Fruit fly (Drosophila melanogaster) ovary, adult (tissue): ENCODE measurements around the gene Cyp4ac1.

ENCODE experiments used
- CG17801 ChIP-seq: fragments of 200-800 bp; optimal IDR thresholded peaks from 2 replicates; lab custom pipeline; 2019; ENCODE audit warnings: missing biosample characterization, mild to moderate bottlenecking, missing genetic modification characterization, moderate library complexity; ENCODE audit not compliant: partially characterized antibody

The Cyp4ac1 gene

dm6 chr2L:5263343-5264051, at the start of gene Cyp4ac1:
Cyp4ac1 (plus strand) TSS chr2L:5264001.
- TF ChIP-seq CG17801, result no peak

- no peak for TF ChIP-seq CG17801
These were observed 48.8 kb upstream of the Cyp4ac1 start, which contains the start of gene CG7742 for dm6 chr2L:5214981-5215380. CG7742 (minus strand) TSS chr2L:5215081.

- no peak for TF ChIP-seq CG17801
These were observed 47.4 kb upstream of the Cyp4ac1 start, which contains the start of the genes CG14034 and TpnC25D for dm6 chr2L:5216442-5216841. CG14034 (minus strand) TSS chr2L:5216542. TpnC25D (plus strand) TSS chr2L:5216701.

DNA sequence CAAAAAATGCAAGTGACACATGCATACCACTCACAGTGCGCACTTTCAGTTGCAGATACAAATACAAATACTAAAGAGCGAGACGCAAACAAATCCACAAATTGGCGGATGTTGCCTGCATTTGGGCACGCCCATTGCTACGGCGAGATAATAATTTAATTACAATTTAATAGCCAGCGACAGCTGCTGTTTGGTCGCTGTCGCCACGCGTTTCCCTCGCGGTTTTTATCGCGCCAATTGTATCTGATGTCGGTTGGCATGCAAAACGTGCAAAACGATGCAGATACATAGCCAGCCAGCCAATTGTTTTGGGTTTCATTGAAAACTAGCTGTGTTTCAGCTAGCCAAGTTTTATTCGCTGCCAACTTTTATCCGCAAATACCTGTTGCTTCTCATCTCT, 40.5 kb upstream of the Cyp4ac1 start:
- no peak for TF ChIP-seq CG17801

- TF ChIP-seq CG17801, result no peak
These were observed 39.0 kb upstream of the Cyp4ac1 start for dm6 chr2L:5224724-5225319.

- no peak for TF ChIP-seq CG17801
These were observed 38.1 kb upstream of the Cyp4ac1 start for dm6 chr2L:5225547-5226213.

DNA sequence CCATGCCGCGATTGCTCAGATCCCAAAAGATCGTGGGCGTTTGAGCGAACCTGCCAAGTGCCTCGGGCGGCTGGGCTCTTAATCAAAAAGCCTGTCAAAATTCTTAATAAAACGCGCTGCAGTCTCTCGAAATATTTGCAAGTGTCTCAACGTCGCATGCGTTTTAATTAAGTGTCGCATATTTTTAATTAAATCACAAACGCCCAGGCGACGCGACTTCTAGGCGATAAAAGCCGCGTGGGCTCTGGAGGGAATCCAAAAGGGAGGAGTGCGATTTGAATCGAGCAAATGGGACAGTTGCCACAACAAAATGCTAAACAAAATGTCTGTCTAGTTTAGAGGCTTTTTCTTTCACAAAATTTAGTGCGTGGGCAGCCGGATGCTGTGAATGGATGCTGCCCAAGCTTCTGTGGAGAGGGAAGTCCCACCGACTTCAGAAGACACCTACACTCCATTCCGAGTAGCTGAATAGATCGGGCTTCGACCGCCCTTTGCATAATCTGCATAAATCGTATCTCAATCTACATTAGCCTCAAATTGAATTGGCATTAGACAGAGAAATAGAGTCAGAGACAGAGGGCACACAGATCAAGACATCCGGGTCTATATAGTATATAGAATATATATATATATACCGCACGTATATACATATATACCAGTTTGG, 36.8 kb upstream of the Cyp4ac1 start:
- no peak for TF ChIP-seq CG17801

- no peak for TF ChIP-seq CG17801
These were observed 35.2 kb upstream of the Cyp4ac1 start for dm6 chr2L:5228581-5229077.

DNA sequence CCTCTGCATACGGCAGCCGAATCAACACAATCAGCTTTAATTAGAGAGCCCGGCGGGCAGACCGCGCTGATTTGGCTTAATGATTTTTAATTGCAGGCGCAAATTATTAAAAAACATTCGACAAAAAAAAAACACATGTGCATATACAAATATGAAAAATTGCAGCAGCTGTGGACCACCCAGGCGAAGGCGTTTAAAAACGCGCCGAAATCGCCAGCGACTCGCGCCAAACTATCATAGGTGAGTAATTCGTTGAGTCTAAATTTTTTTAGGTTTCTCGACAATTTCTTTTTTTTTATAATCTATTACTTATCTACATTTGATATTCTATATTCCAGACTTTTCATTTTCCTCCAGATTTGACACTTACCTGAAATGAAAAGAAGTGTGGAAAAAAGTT, 34.6 kb upstream of the Cyp4ac1 start:
- TF ChIP-seq CG17801, result no peak

- TF ChIP-seq CG17801, result no peak
These were observed 34.0 kb upstream of the Cyp4ac1 start for dm6 chr2L:5229735-5230347.

- TF ChIP-seq CG17801, result no peak
These were observed 33.0 kb upstream of the Cyp4ac1 start for dm6 chr2L:5230772-5231171.

DNA sequence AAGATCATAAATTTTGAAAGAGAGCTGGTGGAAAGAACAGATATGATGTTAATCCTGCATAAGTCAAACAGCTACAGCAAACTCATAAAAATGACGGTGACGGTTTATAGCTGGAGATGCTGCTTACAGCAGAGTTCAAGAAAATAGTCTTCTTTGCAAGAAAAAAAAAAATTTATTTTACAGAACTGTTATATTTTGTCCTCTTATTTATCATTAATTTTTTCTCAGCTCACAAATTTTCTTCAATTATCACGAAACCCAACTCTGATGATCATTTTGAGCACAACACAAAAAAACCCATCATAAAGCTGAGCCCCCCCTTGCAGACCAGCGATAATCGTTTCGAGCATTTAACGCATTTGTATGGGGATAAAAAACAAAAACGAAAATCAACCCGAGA, 32.4 kb upstream of the Cyp4ac1 start:
- TF ChIP-seq CG17801, result no peak

- TF ChIP-seq CG17801, result no peak
These were observed 31.6 kb upstream of the Cyp4ac1 start for dm6 chr2L:5232175-5232574.

DNA sequence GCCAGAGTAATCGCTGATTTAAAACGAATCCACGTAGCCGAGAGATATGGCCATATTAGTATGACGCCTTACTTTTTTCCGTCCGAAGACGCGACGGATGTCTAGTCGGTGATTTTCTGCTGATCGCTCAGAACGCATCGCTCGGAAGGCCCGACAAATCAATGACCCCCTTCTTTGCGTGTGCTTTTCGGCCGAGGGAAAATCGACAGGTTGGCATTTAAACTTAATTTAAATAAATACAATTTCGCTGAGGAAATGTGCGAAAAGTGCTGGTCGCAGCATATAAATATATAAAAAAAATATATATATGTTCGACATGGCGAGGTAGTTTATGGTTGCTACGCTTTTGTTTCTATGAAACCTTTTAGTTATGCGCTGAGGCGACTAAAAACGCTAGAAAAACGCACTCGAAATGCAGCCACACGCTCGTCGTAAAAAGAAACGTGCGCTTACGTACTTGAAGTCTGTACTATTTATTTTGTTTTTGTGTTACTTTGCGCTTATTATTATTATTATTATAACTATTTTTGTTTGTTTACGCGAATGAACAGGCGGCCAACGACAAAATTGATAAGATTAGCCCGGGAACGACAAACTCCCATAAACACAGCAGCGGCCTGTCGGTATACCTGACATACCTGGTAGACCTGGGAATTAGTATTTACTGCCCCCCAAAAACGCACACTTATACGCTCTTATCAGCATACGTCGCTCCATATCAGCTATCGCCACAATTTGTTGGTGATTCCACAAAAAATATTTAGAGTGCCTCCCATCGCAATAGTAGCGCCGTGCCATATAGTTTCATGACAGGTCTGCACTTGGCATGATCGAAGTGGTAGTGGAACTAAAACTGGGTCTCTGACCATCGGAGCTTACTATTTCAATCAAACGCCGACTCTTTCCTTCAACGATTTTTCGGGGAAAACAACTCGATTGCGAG, 30.6 kb upstream of the Cyp4ac1 start:
- no peak for TF ChIP-seq CG17801

DNA sequence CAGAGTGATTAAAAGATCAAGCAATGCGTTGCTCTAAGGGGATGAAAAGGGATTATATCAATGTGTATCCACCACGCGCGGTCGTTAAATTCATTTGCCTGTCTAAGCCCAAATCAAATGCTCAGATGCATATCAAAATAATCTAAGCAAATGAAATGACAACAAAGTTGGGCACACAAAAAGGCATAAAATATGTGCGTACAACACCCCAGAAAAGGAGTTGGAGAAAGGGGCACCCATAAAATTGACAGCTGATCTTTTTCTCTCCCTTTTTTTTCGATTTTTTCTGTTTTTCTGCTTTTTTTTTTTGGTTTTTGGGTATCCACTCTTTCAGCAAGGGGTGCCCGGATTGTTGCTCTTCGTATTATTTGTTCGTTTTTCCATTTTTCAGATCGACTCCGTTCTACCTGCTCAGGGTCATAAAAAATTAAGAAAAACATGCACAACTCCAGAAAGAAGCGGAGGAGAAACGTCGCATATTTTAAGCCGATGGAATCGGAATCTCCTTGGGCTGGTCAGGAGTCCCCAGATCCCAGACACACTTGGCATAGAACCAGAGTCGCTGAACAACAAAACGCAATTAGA, 29.0 kb upstream of the Cyp4ac1 start:
- TF ChIP-seq CG17801, result no peak
